Worm (Caenorhabditis elegans) whole organism, late embryonic: ENCODE data around the gene tps-2.
"Not testable (repeated sequence)": the region's sequence is repeated elsewhere in the genome, so short reads cannot be mapped to it uniquely, and the experiment has no call there.

ENCODE experiments used
- pha-4 ChIP-seq: fragments of 150-350 bp; optimal IDR thresholded peaks from 2 replicates; lab custom pipeline; 2018; ENCODE audit warnings: missing biosample characterization, missing genetic modification reagents, missing genetic modification characterization
- pros-1 ChIP-seq: fragments of 150-350 bp; optimal IDR thresholded peaks from 2 replicates; lab custom pipeline; 2014; ENCODE audit warnings: missing biosample characterization, missing genetic modification reagents, missing genetic modification characterization

DNA sequence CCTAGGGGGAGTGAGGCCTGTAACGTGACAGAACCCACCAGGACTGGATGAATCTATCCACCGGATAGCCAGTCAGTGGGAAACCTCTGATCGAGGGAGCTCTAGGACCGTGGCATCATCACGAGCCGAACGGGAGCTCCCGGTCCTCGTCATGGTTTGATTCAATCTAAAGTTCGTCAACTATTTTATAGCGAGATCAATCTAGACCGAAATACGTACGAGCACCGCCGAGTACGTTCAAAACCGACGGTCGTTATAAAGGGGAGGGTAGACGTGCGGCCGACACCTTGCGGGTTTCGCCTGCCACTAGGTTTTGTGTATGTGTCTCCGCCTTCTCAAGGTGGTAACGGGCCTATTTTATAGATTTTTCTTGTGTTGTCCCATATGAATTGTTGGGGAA lies 40.7 kb downstream of the tps-2 start:
- TF ChIP-seq pha-4 (tag; lab: Kevin White, UChicago); pros-1: not testable (repeated sequence)
